Fruit fly (Drosophila melanogaster) whole organism, embryonic: ENCODE data around the gene CG45073.

Experiments used
- Antp ChIP-seq: fragments of 200-800 bp; sonication (Bioruptor generic); optimal IDR thresholded peaks from 3 replicates; lab custom pipeline; 2016; ENCODE audit warnings: missing biosample characterization, missing genetic modification characterization
- Asciz ChIP-seq: fragments of 200-800 bp; sonication (Bioruptor generic); optimal IDR thresholded peaks from 2 replicates; lab custom pipeline; 2017; ENCODE audit warnings: missing biosample characterization, mild to moderate bottlenecking, missing genetic modification characterization, missing genetic modification reagents
- Atf3 ChIP-seq: fragments of 200-800 bp; sonication (Bioruptor generic); optimal IDR thresholded peaks from 3 replicates; lab custom pipeline; 2016; ENCODE audit warnings: missing biosample characterization, missing genetic modification characterization
- Awh ChIP-seq: fragments of 200-800 bp; sonication (Bioruptor generic); IDR thresholded peaks from 2 replicates; pipeline ENCODE4, ENCODE4 v1.3.6; 2022; ENCODE audit warnings: missing biosample characterization, missing genetic modification characterization
- CG11696 ChIP-seq: fragments of 200-800 bp; sonication (Bioruptor generic); IDR thresholded peaks from 2 replicates; pipeline ENCODE4 v1.3.6; 2022; ENCODE audit warnings: missing biosample characterization, missing genetic modification characterization
- CG11723 ChIP-seq: fragments of 200-800 bp; sonication (Bioruptor generic); optimal IDR thresholded peaks from 2 replicates; lab custom pipeline; 2017; ENCODE audit warnings: missing biosample characterization, mild to moderate bottlenecking, missing genetic modification characterization
- CG12942 ChIP-seq: fragments of 200-800 bp; sonication (Bioruptor generic); optimal IDR thresholded peaks from 3 replicates; lab custom pipeline; 2016; ENCODE audit warnings: missing biosample characterization, missing genetic modification characterization
- CG13287 ChIP-seq: fragments of 200-800 bp; sonication (Bioruptor generic); IDR thresholded peaks from 2 replicates; pipeline ENCODE4 v1.3.6; 2022; ENCODE audit warnings: missing biosample characterization, missing genetic modification characterization; ENCODE audit not compliant: partially characterized antibody
- CG14441 ChIP-seq: fragments of 200-800 bp; sonication (Bioruptor generic); IDR thresholded peaks from 2 replicates; pipeline ENCODE4 v1.3.6; 2022; ENCODE audit warnings: missing biosample characterization, missing genetic modification characterization
- CG15269 ChIP-seq: fragments of 200-800 bp; sonication (Bioruptor generic); optimal IDR thresholded peaks from 2 replicates; lab custom pipeline; 2018; ENCODE audit warnings: missing biosample characterization, mild to moderate bottlenecking, missing genetic modification characterization, moderate library complexity
- CG1529 ChIP-seq: fragments of 200-800 bp; sonication (Bioruptor generic); optimal IDR thresholded peaks from 3 replicates; lab custom pipeline; 2018; ENCODE audit warnings: missing biosample characterization, missing genetic modification characterization
- CG1603 ChIP-seq: fragments of 200-800 bp; sonication (Bioruptor generic); optimal IDR thresholded peaks from 2 replicates; lab custom pipeline; 2019; ENCODE audit warnings: missing biosample characterization, mild to moderate bottlenecking, missing genetic modification characterization, moderate library complexity
- CG16779 ChIP-seq: fragments of 200-800 bp; sonication (Bioruptor generic); IDR thresholded peaks from 2 replicates; pipeline ENCODE4 v1.3.6; 2022; ENCODE audit warnings: missing biosample characterization, missing genetic modification characterization
- CG18599 ChIP-seq: fragments of 200-800 bp; sonication (Bioruptor generic); optimal IDR thresholded peaks from 3 replicates; lab custom pipeline; 2017; ENCODE audit warnings: missing biosample characterization, missing genetic modification characterization, mild to moderate bottlenecking, moderate library complexity, missing genetic modification reagents
- CG2199 ChIP-seq: fragments of 200-800 bp; sonication (Bioruptor generic); IDR thresholded peaks from 3 replicates; pipeline ENCODE4 v1.3.6; 2022; ENCODE audit warnings: missing biosample characterization, missing genetic modification characterization
- CG30403 ChIP-seq: fragments of 200-800 bp; sonication (Bioruptor generic); optimal IDR thresholded peaks from 3 replicates; lab custom pipeline; 2016; ENCODE audit warnings: missing biosample characterization, missing genetic modification characterization
- CG30431 ChIP-seq: fragments of 200-800 bp; sonication (Bioruptor generic); optimal IDR thresholded peaks from 2 replicates; lab custom pipeline; 2017; ENCODE audit warnings: missing biosample characterization, missing genetic modification characterization
- CG3281 ChIP-seq: fragments of 200-800 bp; sonication (Bioruptor generic); optimal IDR thresholded peaks from 3 replicates; lab custom pipeline; 2017; ENCODE audit warnings: missing biosample characterization, mild to moderate bottlenecking, missing genetic modification characterization
- CG33557 ChIP-seq: fragments of 200-800 bp; sonication (Bioruptor generic); optimal IDR thresholded peaks from 2 replicates; lab custom pipeline; 2019; ENCODE audit warnings: missing biosample characterization, mild to moderate bottlenecking, missing genetic modification characterization, moderate library complexity
- CG3838 ChIP-seq: fragments of 200-800 bp; sonication (Bioruptor generic); optimal IDR thresholded peaks from 3 replicates; lab custom pipeline; 2016; ENCODE audit warnings: missing biosample characterization, missing genetic modification characterization
- CG4820 ChIP-seq: fragments of 200-800 bp; sonication (Bioruptor generic); optimal IDR thresholded peaks from 3 replicates; lab custom pipeline; 2016; ENCODE audit warnings: missing biosample characterization, missing genetic modification characterization
- CG6765 ChIP-seq: fragments of 200-800 bp; sonication (Bioruptor generic); optimal IDR thresholded peaks from 3 replicates; lab custom pipeline; 2017; ENCODE audit warnings: missing biosample characterization, mild to moderate bottlenecking, missing genetic modification characterization
- CG7745 ChIP-seq: fragments of 200-800 bp; sonication (Bioruptor generic); optimal IDR thresholded peaks from 2 replicates; lab custom pipeline; 2018; ENCODE audit warnings: missing biosample characterization, mild to moderate bottlenecking, missing genetic modification characterization, moderate library complexity
- CG8944 ChIP-seq: fragments of 200-800 bp; sonication (Bioruptor generic); optimal IDR thresholded peaks from 3 replicates; lab custom pipeline; 2016; ENCODE audit warnings: missing biosample characterization, missing genetic modification characterization
- CG9215 ChIP-seq: fragments of 200-800 bp; sonication (Bioruptor generic); IDR thresholded peaks from 2 replicates; pipeline ENCODE4 v1.3.6; 2022; ENCODE audit warnings: missing biosample characterization, missing genetic modification characterization
- CTCF ChIP-seq: fragments of 200-800 bp; sonication (Bioruptor generic); optimal IDR thresholded peaks from 2 replicates; lab custom pipeline; 2017; ENCODE audit warnings: missing biosample characterization, mild to moderate bottlenecking, missing genetic modification characterization, moderate library complexity
- CkIIα-i1 ChIP-seq: fragments of 200-800 bp; sonication (Bioruptor generic); IDR thresholded peaks from 2 replicates; pipeline ENCODE4 v1.3.6; 2022; ENCODE audit warnings: missing biosample characterization, missing genetic modification characterization
- H15 ChIP-seq: fragments of 200-800 bp; sonication (Bioruptor generic); IDR thresholded peaks from 3 replicates; pipeline ENCODE4 v1.3.6; 2022; ENCODE audit warnings: missing biosample characterization, missing genetic modification characterization
- Hand ChIP-seq: fragments of 200-800 bp; sonication (Bioruptor generic); optimal IDR thresholded peaks from 2 replicates; lab custom pipeline; 2017; ENCODE audit warnings: mild to moderate bottlenecking, missing biosample characterization, missing genetic modification reagents, missing genetic modification characterization
- Hr3 ChIP-seq: fragments of 200-800 bp; sonication (Bioruptor generic); optimal IDR thresholded peaks from 3 replicates; lab custom pipeline; 2016; ENCODE audit warnings: missing biosample characterization, missing genetic modification characterization
- NC2β ChIP-seq: fragments of 200-800 bp; sonication (Bioruptor generic); optimal IDR thresholded peaks from 2 replicates; lab custom pipeline; 2016; ENCODE audit warnings: missing biosample characterization, missing genetic modification characterization
- NFAT ChIP-seq: fragments of 200-800 bp; sonication (Bioruptor generic); IDR thresholded peaks from 2 replicates; pipeline ENCODE4 v1.3.6; 2022; ENCODE audit warnings: missing biosample characterization, missing genetic modification characterization
- Pdp1 ChIP-seq, 2 experiments: fragments of 200-800 bp; sonication (Bioruptor generic); optimal IDR thresholded peaks; 3 replicates each; lab custom pipeline; 2016; ENCODE audit warnings: missing biosample characterization in 2 of 2, missing genetic modification characterization in 2 of 2, mild to moderate bottlenecking in 1 of 2, moderate library complexity in 1 of 2
- Taf1 ChIP-seq: fragments of 200-800 bp; sonication (Bioruptor generic); IDR thresholded peaks from 2 replicates; pipeline ENCODE4 v1.3.6; 2022; ENCODE audit warnings: missing biosample characterization, missing genetic modification characterization
- aop ChIP-seq: fragments of 200-800 bp; sonication (Bioruptor generic); IDR thresholded peaks from 2 replicates; pipeline ENCODE4 v1.3.6; 2022; ENCODE audit warnings: missing biosample characterization, missing genetic modification characterization
- ase ChIP-seq: fragments of 200-800 bp; sonication (Bioruptor generic); IDR thresholded peaks from 3 replicates; pipeline ENCODE4 v1.3.6; 2022; ENCODE audit warnings: missing biosample characterization, missing genetic modification characterization
- br ChIP-seq: fragments of >200 bp; optimal IDR thresholded peaks from 2 replicates; lab custom pipeline; 2017
- cwo ChIP-seq: fragments of 200-800 bp; sonication (Bioruptor generic); optimal IDR thresholded peaks from 3 replicates; lab custom pipeline; 2017; ENCODE audit warnings: missing biosample characterization, missing genetic modification characterization, mild to moderate bottlenecking, moderate library complexity, missing genetic modification reagents
- fd96Cb ChIP-seq: fragments of 200-800 bp; sonication (Bioruptor generic); optimal IDR thresholded peaks from 2 replicates; lab custom pipeline; 2018; ENCODE audit warnings: missing biosample characterization, mild to moderate bottlenecking, missing genetic modification characterization, moderate library complexity
- gsb-n ChIP-seq: fragments of 200-800 bp; sonication (Bioruptor generic); optimal IDR thresholded peaks from 3 replicates; lab custom pipeline; 2018; ENCODE audit warnings: missing biosample characterization, mild to moderate bottlenecking, missing genetic modification characterization
- her ChIP-seq: fragments of 200-800 bp; sonication (Bioruptor generic); optimal IDR thresholded peaks from 2 replicates; lab custom pipeline; 2016; ENCODE audit warnings: missing biosample characterization, missing genetic modification characterization
- insv ChIP-seq, 2 experiments: fragments of 200-800 bp; sonication (Bioruptor generic); optimal IDR thresholded peaks; 3 replicates each; lab custom pipeline; 2016 to 2018; ENCODE audit warnings: missing biosample characterization in 2 of 2, missing genetic modification characterization in 2 of 2
- klu ChIP-seq: fragments of 200-800 bp; sonication (Bioruptor generic); IDR thresholded peaks from 2 replicates; pipeline ENCODE4 v1.3.6; 2022; ENCODE audit warnings: missing biosample characterization, missing genetic modification characterization
- nau ChIP-seq: fragments of 200-800 bp; sonication (Bioruptor generic); optimal IDR thresholded peaks from 3 replicates; lab custom pipeline; 2017; ENCODE audit warnings: missing biosample characterization, mild to moderate bottlenecking, missing genetic modification characterization, missing genetic modification reagents
- otp ChIP-seq: fragments of 200-800 bp; sonication (Bioruptor generic); IDR thresholded peaks from 3 replicates; pipeline ENCODE4, ENCODE4 v1.3.6; 2022; ENCODE audit warnings: missing biosample characterization, missing genetic modification characterization
- pb ChIP-seq: fragments of 200-800 bp; sonication (Bioruptor generic); optimal IDR thresholded peaks from 3 replicates; lab custom pipeline; 2016; ENCODE audit warnings: missing biosample characterization, missing genetic modification characterization
- pfk ChIP-seq: fragments of 200-800 bp; sonication (Bioruptor generic); optimal IDR thresholded peaks from 2 replicates; lab custom pipeline; 2018; ENCODE audit warnings: missing biosample characterization, mild to moderate bottlenecking, missing genetic modification characterization, moderate library complexity
- slp2 ChIP-seq: fragments of 200-800 bp; sonication (Bioruptor generic); optimal IDR thresholded peaks from 2 replicates; lab custom pipeline; 2016; ENCODE audit warnings: missing biosample characterization, missing genetic modification characterization
- sqz ChIP-seq: fragments of 200-800 bp; sonication (Bioruptor generic); optimal IDR thresholded peaks from 3 replicates; lab custom pipeline; 2018; ENCODE audit warnings: missing biosample characterization, mild to moderate bottlenecking, missing genetic modification characterization
- toy ChIP-seq: fragments of 200-800 bp; sonication (Bioruptor generic); IDR thresholded peaks from 2 replicates; pipeline ENCODE4 v1.3.6; 2022; ENCODE audit warnings: missing biosample characterization, missing genetic modification characterization
- twi ChIP-seq: fragments of 200-800 bp; optimal IDR thresholded peaks from 2 replicates; lab custom pipeline; 2019; ENCODE audit warnings: missing biosample characterization, mild to moderate bottlenecking, missing genetic modification characterization, moderate library complexity
- zf30C ChIP-seq: fragments of 200-800 bp; sonication (Bioruptor generic); optimal IDR thresholded peaks from 3 replicates; lab custom pipeline; 2018; ENCODE audit warnings: missing biosample characterization, mild to moderate bottlenecking, missing genetic modification characterization

Gene CG45073

dm6 chr3R:30092700-30093044 is 31.9 kb downstream of the CG45073 start (continued):
- TF ChIP-seq CG3281 (GFP tag; lab: Kevin White, UChicago): peak; percentile 84
- peak; percentile 88 for TF ChIP-seq H15 (GFP tag; lab: Robert Waterston, UW)
- TF ChIP-seq CG2199 (GFP tag; lab: Robert Waterston, UW): peak; percentile 73; the same call in 1 of the 3 replicates
- peak; percentile 51 for TF ChIP-seq CG11696 (GFP tag; lab: Robert Waterston, UW)
- TF ChIP-seq CkIIα-i1 (GFP tag; lab: Robert Waterston, UW): 0 out of 2 replicates have a peak, but pooled peaks have one; percentile 40
- TF ChIP-seq CG30403 (GFP tag; lab: Kevin White, UChicago): peak; percentile 90
- peak; percentile 70 for TF ChIP-seq Hand (GFP tag; lab: Kevin White, UChicago)
- TF ChIP-seq zf30C (GFP tag; lab: Kevin White, UChicago): peak; percentile 69
- peak; percentile 61 for TF ChIP-seq twi (tag; lab: Kevin White, UChicago)
- TF ChIP-seq CG16779 (GFP tag; lab: Robert Waterston, UW): peak; percentile 80
- TF ChIP-seq slp2 (GFP tag; lab: Kevin White, UChicago): peak; percentile 64
- peak; percentile 85 for TF ChIP-seq CG14441 (GFP tag; lab: Robert Waterston, UW)
- no peak for TF ChIP-seq pfk (GFP tag; lab: Kevin White, UChicago)
- peak; percentile 87 for TF ChIP-seq nau (GFP tag; lab: Kevin White, UChicago)
- TF ChIP-seq fd96Cb: peak; percentile 85
- TF ChIP-seq CG13287 (GFP tag; lab: Robert Waterston, UW): no peak
- peak; percentile 83 to 84 for TF ChIP-seq Pdp1 (GFP tag; optimal IDR thresholded peaks at IDR 0.05; lab: Kevin White, UChicago)
- peak; percentile 85 for TF ChIP-seq CG9215 (GFP tag; lab: Robert Waterston, UW)
- TF ChIP-seq CG8944 (GFP tag; lab: Kevin White, UChicago): peak; percentile 81
- TF ChIP-seq CG11723 (GFP tag; lab: Kevin White, UChicago): peak; percentile 2
- peak; percentile 69 for TF ChIP-seq Taf1 (GFP tag; lab: Robert Waterston, UW)
- TF ChIP-seq br (lab: Kevin White, UChicago): no peak
- TF ChIP-seq Antp: peak; percentile 86
- peak; percentile 74 for TF ChIP-seq Asciz (GFP tag; lab: Kevin White, UChicago)
- TF ChIP-seq CTCF: peak; percentile 18
- peak; percentile 71 for TF ChIP-seq CG4820
- TF ChIP-seq CG6765: peak; percentile 48
- peak; percentile 74 for TF ChIP-seq Hr3 (GFP tag; lab: Kevin White, UChicago)
- TF ChIP-seq klu (GFP tag; lab: Robert Waterston, UW): peak; percentile 76
- peak; percentile 88 for TF ChIP-seq Awh (GFP tag; lab: Robert Waterston, UW)
- TF ChIP-seq CG33557 (GFP tag; lab: Kevin White, UChicago): peak; percentile 38
- TF ChIP-seq aop: no peak
- TF ChIP-seq otp (GFP tag; lab: Robert Waterston, UW): peak; percentile 80; the same call in 2 of the 3 replicates
- TF ChIP-seq NC2β (GFP tag; lab: Kevin White, UChicago): peak; percentile 81
- TF ChIP-seq NFAT (GFP tag; lab: Robert Waterston, UW): peak; percentile 78
- peak; percentile 91 for TF ChIP-seq cwo (GFP tag; lab: Kevin White, UChicago)
- peak; percentile 68 for TF ChIP-seq CG1529 (GFP tag; lab: Kevin White, UChicago)
- TF ChIP-seq CG1603 (tag; lab: Kevin White, UChicago): peak; percentile 82
- TF ChIP-seq ase: peak; percentile 79
- no peak for TF ChIP-seq insv (GFP tag; optimal IDR thresholded peaks at IDR 0.05; lab: Kevin White, UChicago)
- TF ChIP-seq pb (GFP tag; lab: Kevin White, UChicago): peak; percentile 86
- peak; percentile 17 for TF ChIP-seq sqz (GFP tag; lab: Kevin White, UChicago)
- peak; percentile 79 for TF ChIP-seq Atf3 (GFP tag; lab: Kevin White, UChicago)
- TF ChIP-seq CG15269 (tag; lab: Kevin White, UChicago): peak; percentile 87
- TF ChIP-seq CG3838: peak; percentile 76
- peak; percentile 75 for TF ChIP-seq CG12942 (GFP tag; lab: Kevin White, UChicago)
- TF ChIP-seq CG18599 (GFP tag; lab: Kevin White, UChicago): peak; percentile 93
- TF ChIP-seq toy (GFP tag; lab: Robert Waterston, UW): peak; percentile 53; the same call in 1 of the 2 replicates
- peak; percentile 71 for TF ChIP-seq CG30431 (GFP tag; lab: Kevin White, UChicago)
- TF ChIP-seq CG7745: no peak
- peak; percentile 85 for TF ChIP-seq her (GFP tag; lab: Kevin White, UChicago)
- TF ChIP-seq gsb-n (tag; lab: Kevin White, UChicago): peak; percentile 75
